Fruit fly (Drosophila melanogaster) Kc167 (cell line): Measurements from ENCODE around the gene wdn.

Source experiments
- Myc ChIP-seq: fragments of >200 bp; optimal IDR thresholded peaks from 2 replicates; lab custom pipeline; 2017; ENCODE audit warnings: missing external identifiers
- Sin3A ChIP-seq: fragments of >200 bp; optimal IDR thresholded peaks from 2 replicates; lab custom pipeline; 2018; ENCODE audit warnings: missing external identifiers
- h ChIP-seq: fragments of >200 bp; optimal IDR thresholded peaks from 3 replicates; lab custom pipeline; 2018; ENCODE audit warnings: missing external identifiers
- insv ChIP-seq: fragments of >200 bp; optimal IDR thresholded peaks from 3 replicates; lab custom pipeline; 2018; ENCODE audit warnings: missing external identifiers
- psq ChIP-seq: fragments of >200 bp; optimal IDR thresholded peaks from 2 replicates; lab custom pipeline; 2017; ENCODE audit warnings: missing external identifiers
- ttk ChIP-seq: sonication (Bioruptor generic); optimal IDR thresholded peaks from 2 replicates; lab custom pipeline; 2017; ENCODE audit warnings: missing external identifiers

- TF ChIP-seq h (lab: Kevin White, UChicago) (no peak), psq (lab: Kevin White, UChicago) (no peak), ttk (no peak), insv (lab: Kevin White, UChicago) (no peak), Sin3A (lab: Kevin White, UChicago) (no peak), Myc (lab: Kevin White, UChicago) (no peak)
Measured at dm6 chr3R:28856140-28856539, 45.0 kb upstream of the wdn start.
